Worm (Caenorhabditis elegans) whole organism, L3 larva: Measurements from ENCODE around the gene npr-19.

Source experiments
- R02D3.7 ChIP-seq: fragments of 150-350 bp; optimal IDR thresholded peaks from 2 replicates; lab custom pipeline; 2014; ENCODE audit warnings: missing biosample characterization, missing genetic modification characterization
- ama-1 ChIP-seq: fragments of 150-350 bp; optimal IDR thresholded peaks from 2 replicates; lab custom pipeline; 2018
- nfya-1 ChIP-seq: sonication (generic microtip); optimal IDR thresholded peaks from 2 replicates; lab custom pipeline; 2017; ENCODE audit warnings: missing genetic modification characterization, mild to moderate bottlenecking, missing compliant biosample characterization, antibody characterized with exemption, moderate library complexity; ENCODE audit not compliant: insufficient read depth
- nhr-237 ChIP-seq: fragments of 150-350 bp; optimal IDR thresholded peaks from 2 replicates; lab custom pipeline; 2014; ENCODE audit warnings: missing biosample characterization, missing genetic modification characterization
- unc-62 ChIP-seq: fragments of 150-350 bp; sonication (generic microtip); optimal IDR thresholded peaks from 4 replicates; lab custom pipeline; 2014; ENCODE audit warnings: missing biosample characterization, missing genetic modification reagents, missing genetic modification characterization

DNA sequence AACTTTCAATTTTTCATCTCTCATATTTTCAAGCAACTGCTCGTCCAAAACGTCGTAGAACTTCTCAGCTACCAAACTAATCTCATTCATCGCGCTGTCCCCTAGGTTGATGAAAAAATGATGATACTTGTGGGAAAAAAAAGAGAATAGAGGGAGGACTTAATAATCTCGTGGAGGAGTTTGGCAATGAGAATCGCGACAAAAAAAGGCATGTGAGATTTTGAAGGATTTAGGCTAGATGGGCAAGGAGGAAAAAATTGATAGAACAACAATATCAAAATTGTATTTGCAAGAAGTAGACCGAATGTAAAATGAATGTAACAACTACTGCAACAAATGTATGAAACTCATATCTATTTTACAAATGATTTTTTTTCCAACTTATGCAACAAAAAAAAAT lies 52.8 kb downstream of the npr-19 start, which contains the start of gene Y9C12A.1:
- no peak for TF ChIP-seq nhr-237
- TF ChIP-seq nfya-1 (tag; lab: Kevin White, UChicago), result no peak
- no peak for TF ChIP-seq R02D3.7 (tag; lab: Kevin White, UChicago)
- no peak for TF ChIP-seq ama-1 (lab: Kevin White, UChicago)
- TF ChIP-seq unc-62, result no peak
